Fruit fly (Drosophila melanogaster) whole organism, embryonic: ENCODE measurements around the gene CG11699.
A peak's percentile ranks its signal among the peaks of the same experiment; 100 is the strongest.

Source experiments
- ATbp ChIP-seq: fragments of 200-800 bp; sonication (Bioruptor generic); optimal IDR thresholded peaks from 2 replicates; lab custom pipeline; 2017; ENCODE audit warnings: missing biosample characterization, mild to moderate bottlenecking, missing genetic modification characterization, missing genetic modification reagents
- CG10321 ChIP-seq: fragments of 200-800 bp; sonication (Bioruptor generic); IDR thresholded peaks from 2 replicates; pipeline ENCODE4 v1.3.6; 2022; ENCODE audit warnings: missing biosample characterization, missing genetic modification characterization
- CG10979 ChIP-seq: fragments of 200-800 bp; sonication (Bioruptor generic); optimal IDR thresholded peaks from 2 replicates; lab custom pipeline; 2018; ENCODE audit warnings: missing biosample characterization, mild to moderate bottlenecking, missing genetic modification characterization, moderate library complexity
- CG11085 ChIP-seq: fragments of 200-800 bp; sonication (Bioruptor generic); IDR thresholded peaks from 2 replicates; pipeline ENCODE4 v1.3.6; 2022; ENCODE audit warnings: missing biosample characterization, missing genetic modification characterization
- CG11398 ChIP-seq: fragments of 200-800 bp; sonication (Bioruptor generic); optimal IDR thresholded peaks from 2 replicates; lab custom pipeline; 2016; ENCODE audit warnings: missing biosample characterization, missing genetic modification characterization
- CG11560 ChIP-seq: fragments of 200-800 bp; sonication (Bioruptor generic); IDR thresholded peaks from 3 replicates; pipeline ENCODE4 v1.3.6; 2022; ENCODE audit warnings: missing biosample characterization, missing genetic modification characterization
- CG11696 ChIP-seq: fragments of 200-800 bp; sonication (Bioruptor generic); IDR thresholded peaks from 2 replicates; pipeline ENCODE4 v1.3.6; 2022; ENCODE audit warnings: missing biosample characterization, missing genetic modification characterization
- CG14050 ChIP-seq: fragments of 200-800 bp; sonication (Bioruptor generic); IDR thresholded peaks from 3 replicates; pipeline ENCODE4 v1.3.6; 2022; ENCODE audit warnings: missing biosample characterization, missing genetic modification characterization
- CG15514 ChIP-seq: fragments of 200-800 bp; sonication (Bioruptor generic); optimal IDR thresholded peaks from 3 replicates; lab custom pipeline; 2017; ENCODE audit warnings: missing biosample characterization, missing genetic modification characterization, mild to moderate bottlenecking, moderate library complexity, missing genetic modification reagents
- CG16813 ChIP-seq: fragments of 200-800 bp; sonication (Bioruptor generic); IDR thresholded peaks from 3 replicates; pipeline ENCODE4 v1.3.6; 2022; ENCODE audit warnings: missing biosample characterization, missing genetic modification characterization; ENCODE audit not compliant: partially characterized antibody
- CG17568 ChIP-seq: fragments of 200-800 bp; sonication (Bioruptor generic); optimal IDR thresholded peaks from 2 replicates; lab custom pipeline; 2018; ENCODE audit warnings: missing biosample characterization, mild to moderate bottlenecking, missing genetic modification characterization, moderate library complexity
- CG17829 ChIP-seq: fragments of 200-800 bp; optimal IDR thresholded peaks from 2 replicates; lab custom pipeline; 2019; ENCODE audit warnings: missing biosample characterization, mild to moderate bottlenecking, missing genetic modification characterization, moderate library complexity
- CG1792 ChIP-seq: fragments of 200-800 bp; sonication (Bioruptor generic); optimal IDR thresholded peaks from 2 replicates; lab custom pipeline; 2016; ENCODE audit warnings: missing biosample characterization, missing genetic modification characterization
- CG3163 ChIP-seq: fragments of 200-800 bp; sonication (Bioruptor generic); optimal IDR thresholded peaks from 3 replicates; lab custom pipeline; 2016; ENCODE audit warnings: missing biosample characterization, missing genetic modification characterization
- CG32772 ChIP-seq: fragments of 200-800 bp; sonication (Bioruptor generic); IDR thresholded peaks from 2 replicates; pipeline ENCODE4 v1.3.6; 2022; ENCODE audit warnings: missing biosample characterization, missing genetic modification characterization
- CG34376 ChIP-seq: fragments of 200-800 bp; sonication (Bioruptor generic); optimal IDR thresholded peaks from 2 replicates; lab custom pipeline; 2018; ENCODE audit warnings: missing biosample characterization, mild to moderate bottlenecking, missing genetic modification characterization
- CG42726 ChIP-seq: fragments of 200-800 bp; sonication (Bioruptor generic); IDR thresholded peaks from 2 replicates; pipeline ENCODE4 v1.3.6; 2022; ENCODE audit warnings: missing biosample characterization, missing genetic modification characterization; ENCODE audit not compliant: partially characterized antibody
- CG4404 ChIP-seq: fragments of 200-800 bp; sonication (Bioruptor generic); IDR thresholded peaks from 2 replicates; pipeline ENCODE4 v1.3.6; 2022; ENCODE audit warnings: missing biosample characterization, missing genetic modification characterization
- CG6272 ChIP-seq: fragments of 200-800 bp; sonication (Bioruptor generic); IDR thresholded peaks from 2 replicates; pipeline ENCODE4 v1.3.6; 2022; ENCODE audit warnings: missing biosample characterization, missing genetic modification characterization
- CG6765 ChIP-seq: fragments of 200-800 bp; sonication (Bioruptor generic); optimal IDR thresholded peaks from 3 replicates; lab custom pipeline; 2017; ENCODE audit warnings: missing biosample characterization, mild to moderate bottlenecking, missing genetic modification characterization
- CG6813 ChIP-seq: fragments of 200-800 bp; sonication (Bioruptor generic); optimal IDR thresholded peaks from 2 replicates; lab custom pipeline; 2017; ENCODE audit warnings: missing biosample characterization, missing genetic modification characterization, mild to moderate bottlenecking, moderate library complexity, missing genetic modification reagents
- CG7357 ChIP-seq: fragments of 200-800 bp; sonication (Bioruptor generic); IDR thresholded peaks from 3 replicates; pipeline ENCODE4 v1.3.6; 2022; ENCODE audit warnings: missing biosample characterization, missing genetic modification characterization
- Dbx ChIP-seq: fragments of 200-800 bp; sonication (Bioruptor generic); IDR thresholded peaks from 3 replicates; pipeline ENCODE4 v1.3.6; 2022; ENCODE audit warnings: missing biosample characterization, missing genetic modification characterization
- Doc2 ChIP-seq: fragments of 200-800 bp; sonication (Bioruptor generic); IDR thresholded peaks from 2 replicates; pipeline ENCODE4 v1.3.6; 2022; ENCODE audit warnings: missing biosample characterization, missing genetic modification characterization
- Fer1 ChIP-seq: fragments of 200-800 bp; sonication (Bioruptor generic); optimal IDR thresholded peaks from 2 replicates; lab custom pipeline; 2017; ENCODE audit warnings: missing biosample characterization, mild to moderate bottlenecking, missing genetic modification characterization
- Hr78 ChIP-seq, 2 experiments: fragments of 200-800 bp in 1 of 2; fragments of >200 bp in 1 of 2; sonication (Bioruptor generic) in 1 of 2; optimal IDR thresholded peaks; 2 replicates each; lab custom pipeline; 2017 to 2019; ENCODE audit warnings: missing biosample characterization in 2 of 2, missing genetic modification characterization in 2 of 2, mild to moderate bottlenecking in 1 of 2, moderate library complexity in 1 of 2
- Nf-YB ChIP-seq: fragments of 200-800 bp; sonication (Bioruptor generic); optimal IDR thresholded peaks from 3 replicates; lab custom pipeline; 2019; ENCODE audit warnings: missing biosample characterization, mild to moderate bottlenecking, missing genetic modification characterization, moderate library complexity
- PHDP ChIP-seq: fragments of 200-800 bp; sonication (Bioruptor generic); optimal IDR thresholded peaks from 3 replicates; lab custom pipeline; 2018; ENCODE audit warnings: missing biosample characterization, mild to moderate bottlenecking, missing genetic modification characterization, moderate library complexity
- Six4 ChIP-seq: fragments of 200-800 bp; sonication (Bioruptor generic); optimal IDR thresholded peaks from 2 replicates; lab custom pipeline; 2016; ENCODE audit warnings: missing biosample characterization, missing genetic modification characterization
- ab ChIP-seq: fragments of 200-800 bp; sonication (Bioruptor generic); optimal IDR thresholded peaks from 2 replicates; lab custom pipeline; 2016; ENCODE audit warnings: missing biosample characterization, missing genetic modification characterization
- ac ChIP-seq: fragments of 200-800 bp; sonication (Bioruptor generic); optimal IDR thresholded peaks from 3 replicates; lab custom pipeline; 2017; ENCODE audit warnings: missing biosample characterization, mild to moderate bottlenecking, missing genetic modification characterization
- ato ChIP-seq: fragments of 200-800 bp; sonication (Bioruptor generic); IDR thresholded peaks from 2 replicates; pipeline ENCODE4 v1.3.6; 2022; ENCODE audit warnings: missing biosample characterization, missing genetic modification characterization; ENCODE audit not compliant: partially characterized antibody
- bbx ChIP-seq: fragments of 200-800 bp; sonication (Bioruptor generic); IDR thresholded peaks from 2 replicates; pipeline ENCODE4 v1.3.6; 2022; ENCODE audit warnings: missing biosample characterization, missing genetic modification characterization; ENCODE audit not compliant: partially characterized antibody
- bowl ChIP-seq: fragments of 200-800 bp; sonication (Bioruptor generic); IDR thresholded peaks from 2 replicates; pipeline ENCODE4 v1.3.6; 2022; ENCODE audit warnings: missing biosample characterization, missing genetic modification characterization
- cas ChIP-seq: fragments of 200-800 bp; sonication (Bioruptor generic); IDR thresholded peaks from 2 replicates; pipeline ENCODE4 v1.3.6; 2022; ENCODE audit warnings: missing biosample characterization, missing genetic modification characterization
- crc ChIP-seq: fragments of 200-800 bp; sonication (Bioruptor generic); optimal IDR thresholded peaks from 2 replicates; lab custom pipeline; 2016; ENCODE audit warnings: missing biosample characterization, missing genetic modification characterization
- dan ChIP-seq: fragments of 200-800 bp; sonication (Bioruptor generic); IDR thresholded peaks from 2 replicates; pipeline ENCODE4 v1.3.6; 2022; ENCODE audit warnings: missing biosample characterization, missing genetic modification characterization
- disco-r ChIP-seq: fragments of 200-800 bp; sonication (Bioruptor generic); optimal IDR thresholded peaks from 2 replicates; lab custom pipeline; 2016; ENCODE audit warnings: missing biosample characterization, missing genetic modification characterization
- en ChIP-seq: fragments of 200-800 bp; sonication (Bioruptor generic); optimal IDR thresholded peaks from 2 replicates; lab custom pipeline; 2016; ENCODE audit warnings: missing biosample characterization, missing genetic modification characterization
- fru ChIP-seq: fragments of >200 bp; optimal IDR thresholded peaks from 2 replicates; lab custom pipeline; 2017
- knrl ChIP-seq: fragments of 200-800 bp; sonication (Bioruptor generic); IDR thresholded peaks from 3 replicates; pipeline ENCODE4 v1.3.6; 2022; ENCODE audit warnings: missing biosample characterization, missing genetic modification characterization; ENCODE audit not compliant: partially characterized antibody
- lola ChIP-seq, 3 experiments: fragments of >200 bp in 2 of 3; fragments of 200-800 bp in 1 of 3; sonication (Bioruptor generic) in 1 of 3; optimal IDR thresholded peaks; 2 replicates each; lab custom pipeline; 2017 to 2019; ENCODE audit warnings: missing biosample characterization in 3 of 3, missing genetic modification characterization in 3 of 3, mild to moderate bottlenecking in 1 of 3, moderate library complexity in 1 of 3
- repo ChIP-seq: fragments of 200-800 bp; sonication (Bioruptor generic); optimal IDR thresholded peaks from 2 replicates; lab custom pipeline; 2016; ENCODE audit warnings: missing biosample characterization, missing genetic modification characterization
- ro ChIP-seq: fragments of 200-800 bp; sonication (Bioruptor generic); IDR thresholded peaks from 2 replicates; pipeline ENCODE4 v1.3.6; 2022; ENCODE audit warnings: missing biosample characterization, missing genetic modification characterization
- sd ChIP-seq: fragments of 200-800 bp; sonication (Bioruptor generic); optimal IDR thresholded peaks from 3 replicates; lab custom pipeline; 2018; ENCODE audit warnings: missing biosample characterization, mild to moderate bottlenecking, missing genetic modification characterization, moderate library complexity
- shn ChIP-seq: fragments of 200-800 bp; sonication (Bioruptor generic); optimal IDR thresholded peaks from 3 replicates; lab custom pipeline; 2016; ENCODE audit warnings: missing biosample characterization, missing genetic modification characterization
- ssp ChIP-seq: fragments of 200-800 bp; sonication (Bioruptor generic); IDR thresholded peaks from 2 replicates; pipeline ENCODE4 v1.3.6; 2022; ENCODE audit warnings: missing biosample characterization, missing genetic modification characterization
- zf30C ChIP-seq: fragments of 200-800 bp; sonication (Bioruptor generic); optimal IDR thresholded peaks from 3 replicates; lab custom pipeline; 2018; ENCODE audit warnings: missing biosample characterization, mild to moderate bottlenecking, missing genetic modification characterization

CG11699 gene

dm6 chrX:11521561-11522546 lies 48.6 kb upstream of the CG11699 start (continued):
- peak; percentile 11 for TF ChIP-seq crc (GFP tag; lab: Kevin White, UChicago)
- TF ChIP-seq CG17829 (tag; lab: Kevin White, UChicago) = peak; percentile 51
- peak; percentile 61; the same call in 1 of the 2 replicates for TF ChIP-seq CG11696 (GFP tag; lab: Robert Waterston, UW)
- peak; percentile 18 for TF ChIP-seq sd (tag; lab: Kevin White, UChicago)
- no peak for TF ChIP-seq cas
- TF ChIP-seq Hr78 (GFP tag; optimal IDR thresholded peaks at IDR 0.05; lab: Kevin White, UChicago) = peak in 1 of 2 experiments; percentile 97
- TF ChIP-seq CG7357 (GFP tag; lab: Robert Waterston, UW) = 0 out of 3 replicates have a peak, but pooled peaks have one; percentile 36
- peak; percentile 24 for TF ChIP-seq Six4 (GFP tag; lab: Kevin White, UChicago)
- no peak for TF ChIP-seq Doc2
- TF ChIP-seq dan = no peak
- TF ChIP-seq ab (GFP tag; lab: Kevin White, UChicago) = no peak
- peak; percentile 39; the same call in 2 of the 3 replicates for TF ChIP-seq CG14050 (GFP tag; lab: Robert Waterston, UW)
- no peak for TF ChIP-seq CG17568 (GFP tag; lab: Kevin White, UChicago)
- TF ChIP-seq CG11398 (GFP tag; lab: Kevin White, UChicago) = no peak
- TF ChIP-seq bbx (GFP tag; lab: Robert Waterston, UW) = no peak
- no peak for TF ChIP-seq CG42726 (GFP tag; lab: Robert Waterston, UW)
- no peak for TF ChIP-seq fru (lab: Kevin White, UChicago)
- peak; percentile 41; the same call in 1 of the 3 replicates for TF ChIP-seq CG11560 (tag; lab: Robert Waterston, UW)
- no peak for TF ChIP-seq CG6765 (GFP tag; lab: Kevin White, UChicago)
- TF ChIP-seq CG6813 (GFP tag; lab: Kevin White, UChicago) = peak; percentile 38
- peak; percentile 15 for TF ChIP-seq CG1792 (GFP tag; lab: Kevin White, UChicago)
- no peak for TF ChIP-seq CG11085 (GFP tag; lab: Robert Waterston, UW)
- TF ChIP-seq repo = no peak
- TF ChIP-seq knrl (GFP tag; lab: Robert Waterston, UW) = no peak
- peak; percentile 65 for TF ChIP-seq CG10979 (tag; lab: Kevin White, UChicago)
- TF ChIP-seq en (GFP tag; lab: Kevin White, UChicago) = no peak
- peak; percentile 55 for TF ChIP-seq CG32772 (GFP tag; lab: Robert Waterston, UW)
- TF ChIP-seq ATbp = peak; percentile 66
- no peak for TF ChIP-seq ro (GFP tag; lab: Robert Waterston, UW)
- TF ChIP-seq PHDP (tag; lab: Kevin White, UChicago) = peak; percentile 73
- no peak for TF ChIP-seq CG16813
- peak; percentile 3 for TF ChIP-seq disco-r (GFP tag; lab: Kevin White, UChicago)
- peak; percentile 31; the same call in 1 of the 3 replicates for TF ChIP-seq Dbx
- TF ChIP-seq CG6272 = peak; percentile 44
- TF ChIP-seq shn (GFP tag; lab: Kevin White, UChicago) = no peak
- no peak for TF ChIP-seq CG3163
- no peak for TF ChIP-seq ac
- 0 out of 2 replicates have a peak, but pooled peaks have one; percentile 27 for TF ChIP-seq ssp (GFP tag; lab: Robert Waterston, UW)
- TF ChIP-seq lola (GFP tag; optimal IDR thresholded peaks at IDR 0.05; lab: Kevin White, UChicago) = peak in 1 of 3 experiments; percentile 51
- TF ChIP-seq Fer1 = peak; percentile 57
- TF ChIP-seq CG10321 (GFP tag; lab: Robert Waterston, UW) = no peak
- no peak for TF ChIP-seq zf30C (GFP tag; lab: Kevin White, UChicago)
- no peak for TF ChIP-seq CG4404
- no peak for TF ChIP-seq bowl
- no peak for TF ChIP-seq CG34376 (GFP tag; lab: Kevin White, UChicago)
- no peak for TF ChIP-seq ato (GFP tag; lab: Robert Waterston, UW)
- TF ChIP-seq Nf-YB = peak; percentile 40
- TF ChIP-seq CG15514 (GFP tag; lab: Kevin White, UChicago) = peak; percentile 11
